Worm (Caenorhabditis elegans): ENCODE measurements around the gene dpy-27.

Gene dpy-27

DNA sequence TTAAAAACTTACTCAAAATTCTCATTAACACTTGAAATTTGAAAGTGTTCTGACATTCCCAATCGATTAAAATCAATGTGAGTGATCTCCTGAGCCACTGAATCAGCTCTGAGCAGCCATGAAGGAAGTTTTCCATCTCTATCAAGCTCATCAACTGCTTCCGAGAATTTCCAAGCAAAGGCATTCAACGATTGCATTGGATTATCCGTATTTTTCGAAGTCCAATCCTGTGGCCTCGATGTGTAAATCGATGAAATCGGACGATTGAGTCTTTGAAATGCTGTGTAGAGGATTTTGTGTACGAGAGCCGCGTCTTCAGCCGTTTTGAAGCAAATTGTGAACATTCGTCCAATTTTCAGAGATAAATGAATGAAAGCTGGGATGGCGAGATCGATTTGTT, 23.5 kb downstream of the dpy-27 start:
- TF ChIP-seq nhr-237 (tag; optimal IDR thresholded peaks at IDR 0.05) (no peak), ceh-43 (GFP tag; optimal IDR thresholded peaks at IDR 0.05) (no peak), pha-4 (tag; optimal IDR thresholded peaks at IDR 0.05) (no peak), flh-1 (GFP tag; optimal IDR thresholded peaks at IDR 0.05) (no peak), nhr-76 (tag; optimal IDR thresholded peaks at IDR 0.05) (no peak), lsy-2 (tag; optimal IDR thresholded peaks at IDR 0.05) (no peak), cnd-1 (tag; optimal IDR thresholded peaks at IDR 0.05) (no peak), M03D4.4 (tag; optimal IDR thresholded peaks at IDR 0.05) (no peak), lin-13 (tag; optimal IDR thresholded peaks at IDR 0.05) (no peak)

- TF ChIP-seq lin-32 (GFP tag; optimal IDR thresholded peaks at IDR 0.05) (no peak), tbx-8 (GFP tag; optimal IDR thresholded peaks at IDR 0.05) (no peak), ceh-83 (GFP tag; optimal IDR thresholded peaks at IDR 0.05) (no peak), hlh-1 (tag; optimal IDR thresholded peaks at IDR 0.05) (no peak), unc-62 (GFP tag; optimal IDR thresholded peaks at IDR 0.05) (no peak), nhr-76 (tag; optimal IDR thresholded peaks at IDR 0.05) (no peak), snpc-4 (tag; optimal IDR thresholded peaks at IDR 0.05) (no peak), mep-1 (tag; optimal IDR thresholded peaks at IDR 0.05) (no peak)
Observed at ce11 chrIII:3790855-3791254, 28.6 kb downstream of the dpy-27 start.

- no peak for TF ChIP-seq bed-3 (GFP tag; optimal IDR thresholded peaks at IDR 0.05)
- TF ChIP-seq mls-2 (tag; optimal IDR thresholded peaks at IDR 0.05): peak; percentile 24
- no peak for TF ChIP-seq zip-8 (tag; optimal IDR thresholded peaks at IDR 0.05)
- TF ChIP-seq unc-120 (tag; optimal IDR thresholded peaks at IDR 0.05; ENCODE audit: poor library complexity, severe bottlenecking): no peak
- peak; percentile 99 for TF ChIP-seq ces-1 (GFP tag; optimal IDR thresholded peaks at IDR 0.05)
- peak; percentile 65 for TF ChIP-seq ceh-43 (GFP tag; optimal IDR thresholded peaks at IDR 0.05)
- TF ChIP-seq unc-62 (GFP tag; optimal IDR thresholded peaks at IDR 0.05): no peak
- peak; percentile 20 for TF ChIP-seq ceh-83 (GFP tag; optimal IDR thresholded peaks at IDR 0.05)
- TF ChIP-seq hlh-1 (tag; optimal IDR thresholded peaks at IDR 0.05): no peak
- TF ChIP-seq blmp-1 (tag; optimal IDR thresholded peaks at IDR 0.05): no peak
- TF ChIP-seq sem-2 (GFP tag; optimal IDR thresholded peaks at IDR 0.05): no peak
- no peak for TF ChIP-seq mep-1 (tag; optimal IDR thresholded peaks at IDR 0.05)
- peak; percentile 25 for TF ChIP-seq elt-3 (tag; optimal IDR thresholded peaks at IDR 0.05)
- TF ChIP-seq lsy-2 (tag; optimal IDR thresholded peaks at IDR 0.05): no peak
- no peak for TF ChIP-seq sptf-1 (tag; optimal IDR thresholded peaks at IDR 0.05)
- TF ChIP-seq lin-32 (GFP tag; optimal IDR thresholded peaks at IDR 0.05): no peak
- peak; percentile 11 for TF ChIP-seq unc-39 (tag; optimal IDR thresholded peaks at IDR 0.05)
- no peak for TF ChIP-seq nhr-237 (tag; optimal IDR thresholded peaks at IDR 0.05)
Observed at ce11 chrIII:3789688-3790371, 29.6 kb downstream of the dpy-27 start.

ce11 chrIII:3786427-3786935, 33.0 kb downstream of the dpy-27 start, which contains the start of gene acy-3:
Gene acy-3, minus strand, starts transcription at chrIII:3786477.
- TF ChIP-seq unc-62 (GFP tag; optimal IDR thresholded peaks at IDR 0.05) (peak; percentile 70), drap-1 (GFP tag; optimal IDR thresholded peaks at IDR 0.05) (no peak), sem-2 (GFP tag; optimal IDR thresholded peaks at IDR 0.05) (no peak), unc-120 (tag; optimal IDR thresholded peaks at IDR 0.05; ENCODE audit: poor library complexity, severe bottlenecking) (peak; percentile 81), M03D4.4 (tag; optimal IDR thresholded peaks at IDR 0.05) (peak; percentile 9), bed-3 (GFP tag; optimal IDR thresholded peaks at IDR 0.05) (no peak), ham-2 (GFP tag; optimal IDR thresholded peaks at IDR 0.05) (peak; percentile 64), elt-3 (tag; optimal IDR thresholded peaks at IDR 0.05) (no peak), snpc-4 (tag; optimal IDR thresholded peaks at IDR 0.05) (no peak), hlh-1 (tag; optimal IDR thresholded peaks at IDR 0.05) (peak; percentile 57)

ce11 chrIII:3785094-3785493, 34.4 kb downstream of the dpy-27 start:
- TF ChIP-seq drap-1 (GFP tag; optimal IDR thresholded peaks at IDR 0.05): no peak

ce11 chrIII:3783914-3784313, 35.6 kb downstream of the dpy-27 start:
- TF ChIP-seq unc-62 (GFP tag; optimal IDR thresholded peaks at IDR 0.05) (peak; percentile 5), nhr-237 (tag; optimal IDR thresholded peaks at IDR 0.05) (no peak)

Data from whole organism, mixed stage, embryonic.